Worm (Caenorhabditis elegans) whole organism, young adult: ENCODE measurements around the gene pax-3.

Experiments
- B0336.3 ChIP-seq: fragments of 200-800 bp; sonication (Bioruptor generic); IDR thresholded peaks from 2 replicates; pipeline ENCODE4 v1.3.6; 2022; ENCODE audit warnings: missing genetic modification characterization, missing compliant biosample characterization
- C17E4.6 ChIP-seq: fragments of 200-800 bp; sonication (Bioruptor generic); IDR thresholded peaks from 2 replicates; pipeline ENCODE4 v1.3.6; 2022; ENCODE audit warnings: missing genetic modification reagents, missing genetic modification characterization, missing compliant biosample characterization
- F10E7.11 ChIP-seq: sonication (generic microtip); optimal IDR thresholded peaks from 2 replicates; lab custom pipeline; 2017; ENCODE audit warnings: mild to moderate bottlenecking, missing genetic modification characterization, moderate library complexity, missing compliant biosample characterization
- F39B2.1 ChIP-seq: fragments of 200-800 bp; sonication (Bioruptor generic); IDR thresholded peaks from 2 replicates; pipeline ENCODE4 v1.3.6; 2022; ENCODE audit warnings: missing genetic modification reagents, missing genetic modification characterization, missing compliant biosample characterization
- F49E8.2 ChIP-seq: sonication (generic microtip); optimal IDR thresholded peaks from 3 replicates; lab custom pipeline; 2017; ENCODE audit warnings: missing genetic modification characterization, mild to moderate bottlenecking, missing compliant biosample characterization, antibody characterized with exemption, moderate library complexity; ENCODE audit not compliant: insufficient read depth
- F55B11.4 ChIP-seq: sonication (generic microtip); optimal IDR thresholded peaks from 2 replicates; lab custom pipeline; 2016; ENCODE audit warnings: missing compliant biosample characterization, missing genetic modification characterization, borderline replicate concordance; ENCODE audit not compliant: insufficient read depth
- F57C9.4 ChIP-seq: sonication (generic microtip); optimal IDR thresholded peaks from 2 replicates; lab custom pipeline; 2017; ENCODE audit warnings: mild to moderate bottlenecking, missing genetic modification characterization, missing compliant biosample characterization
- akir-1 ChIP-seq: fragments of 200-800 bp; sonication (Bioruptor generic); optimal IDR thresholded peaks from 2 replicates; lab custom pipeline; 2018; ENCODE audit warnings: mild to moderate bottlenecking, missing genetic modification characterization, moderate library complexity, missing compliant biosample characterization
- attf-3 ChIP-seq: fragments of 200-800 bp; sonication (Bioruptor generic); conservative IDR thresholded peaks from 2 replicates; pipeline ENCODE4 v1.3.6; 2022; ENCODE audit warnings: missing genetic modification reagents, missing genetic modification characterization, missing compliant biosample characterization
- bed-1 ChIP-seq: fragments of 200-800 bp; sonication (Bioruptor generic); IDR thresholded peaks from 2 replicates; pipeline ENCODE4 v1.3.6; 2022; ENCODE audit warnings: missing genetic modification reagents, missing genetic modification characterization, missing compliant biosample characterization
- dox-1 ChIP-seq: fragments of 200-800 bp; sonication (Bioruptor generic); IDR thresholded peaks from 2 replicates; pipeline ENCODE4 v1.3.6; 2022; ENCODE audit warnings: missing genetic modification reagents, missing genetic modification characterization, missing compliant biosample characterization
- dpff-1 ChIP-seq: sonication (generic microtip); optimal IDR thresholded peaks from 2 replicates; lab custom pipeline; 2017; ENCODE audit warnings: mild to moderate bottlenecking, missing genetic modification characterization, missing compliant biosample characterization
- dpl-1 ChIP-seq: fragments of 150-350 bp; optimal IDR thresholded peaks from 2 replicates; lab custom pipeline; 2014; ENCODE audit warnings: missing biosample characterization, missing genetic modification reagents, missing genetic modification characterization
- egl-18 ChIP-seq: fragments of 200-800 bp; sonication (Bioruptor generic); IDR thresholded peaks from 2 replicates; pipeline ENCODE4 v1.3.6; 2022; ENCODE audit warnings: missing genetic modification reagents, missing genetic modification characterization, missing compliant biosample characterization
- lag-1 ChIP-seq: fragments of 200-800 bp; sonication (Bioruptor generic); IDR thresholded peaks from 2 replicates; pipeline ENCODE4 v1.3.6; 2022; ENCODE audit warnings: missing genetic modification reagents, missing genetic modification characterization, missing compliant biosample characterization
- let-607 ChIP-seq, 2 experiments: fragments of 200-800 bp in 1 of 2; sonication (Bioruptor generic) in 1 of 2; sonication (generic microtip) in 1 of 2; optimal IDR thresholded peaks; 2 replicates each; lab custom pipeline; 2016 to 2018; ENCODE audit warnings: mild to moderate bottlenecking in 2 of 2, missing compliant biosample characterization in 2 of 2, missing genetic modification characterization in 2 of 2, moderate library complexity in 2 of 2, missing genotype in 1 of 2
- lin-35 ChIP-seq, 3 experiments: fragments of 150-350 bp in 2 of 3; sonication (generic microtip) in 1 of 3; optimal IDR thresholded peaks; 2 replicates each; lab custom pipeline; 2014 to 2018; ENCODE audit warnings: missing biosample characterization in 3 of 3, missing genetic modification characterization in 3 of 3, missing genetic modification reagents in 3 of 3
- lin-40 ChIP-seq: sonication (generic microtip); optimal IDR thresholded peaks from 2 replicates; lab custom pipeline; 2016; ENCODE audit warnings: missing genetic modification characterization, mild to moderate bottlenecking, missing compliant biosample characterization, missing genotype, missing genetic modification reagents
- madf-3 ChIP-seq: fragments of 200-800 bp; sonication (Bioruptor generic); IDR thresholded peaks from 2 replicates; pipeline ENCODE4 v1.3.6; 2022; ENCODE audit warnings: missing genetic modification reagents, missing genetic modification characterization, missing compliant biosample characterization
- madf-8 ChIP-seq: fragments of 200-800 bp; sonication (Bioruptor generic); conservative IDR thresholded peaks from 2 replicates; pipeline ENCODE4 v1.3.6; 2022; ENCODE audit warnings: missing genetic modification reagents, missing genetic modification characterization, missing compliant biosample characterization
- mcd-1 ChIP-seq: fragments of 200-800 bp; sonication (Bioruptor generic); IDR thresholded peaks from 2 replicates; pipeline ENCODE4 v1.3.6; 2022; ENCODE audit warnings: missing genetic modification reagents, missing genetic modification characterization, missing compliant biosample characterization
- mes-4 ChIP-seq: sonication (generic microtip); optimal IDR thresholded peaks from 2 replicates; lab custom pipeline; 2016; ENCODE audit warnings: missing genotype, missing genetic modification characterization, missing compliant biosample characterization
- nfya-1 ChIP-seq: sonication (generic microtip); optimal IDR thresholded peaks from 2 replicates; lab custom pipeline; 2017; ENCODE audit warnings: antibody characterized with exemption, missing compliant biosample characterization, missing genetic modification characterization, borderline replicate concordance; ENCODE audit not compliant: insufficient read depth
- nhr-80 ChIP-seq: sonication (generic microtip); optimal IDR thresholded peaks from 2 replicates; lab custom pipeline; 2016; ENCODE audit warnings: missing genetic modification characterization, missing compliant biosample characterization
- pbrm-1 ChIP-seq: fragments of 200-800 bp; sonication (Bioruptor generic); IDR thresholded peaks from 2 replicates; pipeline ENCODE4 v1.3.6; 2022; ENCODE audit warnings: missing genetic modification reagents, missing genetic modification characterization, missing compliant biosample characterization
- pha-4 ChIP-seq: fragments of 150-350 bp; sonication (generic microtip); optimal IDR thresholded peaks from 2 replicates; lab custom pipeline; 2014; ENCODE audit warnings: missing biosample characterization, missing genetic modification reagents, missing genetic modification characterization
- sea-2 ChIP-seq: fragments of 200-800 bp; sonication (Bioruptor generic); IDR thresholded peaks from 2 replicates; pipeline ENCODE4 v1.3.6; 2022; ENCODE audit warnings: missing genetic modification characterization, missing compliant biosample characterization
- snpc-1.3 ChIP-seq: sonication (generic microtip); optimal IDR thresholded peaks from 2 replicates; lab custom pipeline; 2017; ENCODE audit warnings: missing genetic modification characterization, mild to moderate bottlenecking, missing compliant biosample characterization, antibody characterized with exemption, moderate library complexity, missing genotype, missing genetic modification reagents; ENCODE audit not compliant: insufficient read depth
- tlf-1 ChIP-seq: fragments of 200-800 bp; sonication (Bioruptor generic); optimal IDR thresholded peaks from 2 replicates; lab custom pipeline; 2018; ENCODE audit warnings: mild to moderate bottlenecking, missing genetic modification characterization, missing compliant biosample characterization
- zfh-2 ChIP-seq: fragments of 200-800 bp; sonication (Bioruptor generic); conservative IDR thresholded peaks from 2 replicates; pipeline ENCODE4 v1.3.6; 2022; ENCODE audit warnings: missing genetic modification reagents, missing genetic modification characterization, missing compliant biosample characterization
- zim-3 ChIP-seq: sonication (generic microtip); optimal IDR thresholded peaks from 2 replicates; lab custom pipeline; 2017; ENCODE audit warnings: mild to moderate bottlenecking, missing genetic modification characterization, moderate library complexity, missing compliant biosample characterization
- ztf-18 ChIP-seq: sonication (generic microtip); optimal IDR thresholded peaks from 2 replicates; lab custom pipeline; 2016; ENCODE audit warnings: missing genotype, mild to moderate bottlenecking, missing genetic modification characterization, missing compliant biosample characterization
- ztf-25 ChIP-seq: fragments of 200-800 bp; sonication (Bioruptor generic); IDR thresholded peaks from 2 replicates; pipeline ENCODE4 v1.3.6; 2022; ENCODE audit warnings: missing genetic modification reagents, missing genetic modification characterization, missing compliant biosample characterization
- ztf-6 ChIP-seq: fragments of 200-800 bp; sonication (Bioruptor generic); IDR thresholded peaks from 2 replicates; pipeline ENCODE4 v1.3.6; 2022; ENCODE audit warnings: missing genetic modification reagents, missing genetic modification characterization, missing compliant biosample characterization

Gene pax-3

ce11 chrII:10139177-10139640, 7.2 kb upstream of the pax-3 start, which contains the start of gene asah-2:
Gene asah-2, plus strand, starts transcription at chrII:10139590.
- TF ChIP-seq F57C9.4 (tag; lab: Kevin White, UChicago) (no peak), ztf-18 (tag; lab: Kevin White, UChicago) (no peak), ztf-6 (no peak), dox-1 (GFP tag; lab: Robert Waterston, UW) (no peak), snpc-1.3 (tag; lab: Kevin White, UChicago) (no peak), nhr-80 (tag; lab: Kevin White, UChicago) (peak; percentile 68), attf-3 (GFP tag; lab: Robert Waterston, UW) (no peak)

DNA sequence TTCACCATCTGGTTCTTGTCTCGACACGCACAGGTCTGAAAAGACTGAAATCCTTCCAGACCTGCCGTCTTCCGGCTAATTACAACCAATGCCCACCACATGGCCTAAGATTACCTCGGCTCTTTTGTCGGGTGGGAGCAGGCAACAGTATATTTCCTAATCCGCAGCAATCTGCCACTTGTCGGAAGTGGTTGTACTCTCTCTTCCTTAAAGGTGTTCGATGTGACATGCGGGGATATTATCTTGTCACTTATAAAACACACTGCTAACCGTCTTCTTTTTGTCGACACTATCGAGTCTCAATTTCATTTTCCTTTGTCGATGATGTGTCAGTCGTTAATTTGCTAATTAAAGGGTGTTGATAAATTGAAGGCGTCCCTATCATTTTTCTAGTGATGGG, 2.3 kb upstream of the pax-3 start, which contains the start of gene F27E5.3:
TSS of gene F27E5.3 (minus strand) at position 101 of the 400 bp plus-strand sequence.
- TF ChIP-seq pha-4 (no peak), lin-40 (tag; lab: Kevin White, UChicago) (no peak)

DNA sequence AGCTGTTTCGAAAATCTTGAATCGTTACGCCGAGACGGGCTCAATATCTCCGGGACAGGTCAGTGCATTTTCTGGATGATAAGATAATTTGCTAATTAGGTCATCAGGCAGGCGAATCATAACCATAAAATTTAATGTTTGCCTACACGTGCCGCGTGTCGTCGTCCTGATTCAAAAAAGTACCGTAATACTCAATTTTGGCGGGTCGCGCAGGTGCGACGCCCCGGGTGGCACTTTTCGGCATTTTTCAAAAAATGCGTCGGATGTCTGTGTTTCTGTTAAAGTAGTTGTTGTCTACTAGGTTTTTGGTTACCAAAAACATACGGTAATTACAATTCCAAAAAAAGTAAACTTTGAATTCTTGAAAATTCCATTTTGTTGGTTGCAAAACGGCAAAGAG, 1.1 kb downstream of the pax-3 start:
- TF ChIP-seq snpc-1.3 (tag; lab: Kevin White, UChicago) (no peak), dpff-1 (tag; lab: Kevin White, UChicago) (no peak), B0336.3 (GFP tag; lab: Robert Waterston, UW) (no peak), mcd-1 (GFP tag; lab: Robert Waterston, UW) (no peak), bed-1 (no peak), F57C9.4 (tag; lab: Kevin White, UChicago) (no peak), sea-2 (GFP tag; lab: Robert Waterston, UW) (no peak), dox-1 (GFP tag; lab: Robert Waterston, UW) (no peak), F10E7.11 (tag; lab: Kevin White, UChicago) (no peak), C17E4.6 (GFP tag; lab: Robert Waterston, UW) (no peak), pbrm-1 (GFP tag; lab: Robert Waterston, UW) (no peak), lag-1 (no peak), let-607 (tag; optimal IDR thresholded peaks at IDR 0.05; lab: Kevin White, UChicago) (no peak), akir-1 (GFP tag; lab: Kevin White, UChicago) (no peak), egl-18 (GFP tag; lab: Robert Waterston, UW) (no peak), attf-3 (GFP tag; lab: Robert Waterston, UW) (no peak)

DNA sequence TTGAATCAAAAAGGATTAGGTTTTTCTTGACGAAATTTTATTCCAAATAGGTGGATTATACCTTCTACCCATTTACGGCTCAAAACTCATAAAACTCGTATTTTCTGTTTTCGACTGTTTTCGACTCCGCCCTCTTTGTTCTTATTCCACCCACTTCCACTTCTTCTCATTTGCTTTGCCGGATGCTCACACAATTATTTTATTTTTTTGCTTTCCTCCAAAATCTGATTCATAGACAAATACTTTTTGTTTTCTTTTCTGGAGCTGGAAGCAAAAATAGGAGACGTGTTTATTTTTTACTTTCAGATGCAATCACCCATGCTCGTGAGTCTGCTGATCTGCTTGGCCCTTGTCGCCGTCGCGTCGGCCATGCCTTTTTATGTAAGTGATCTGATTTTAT, 8.7 kb downstream of the pax-3 start, which contains the start of gene nlp-63:
TSS of gene nlp-63 (plus strand) at position 301 of the 400 bp plus-strand sequence.
- no peak for TF ChIP-seq F10E7.11 (tag; lab: Kevin White, UChicago)
- TF ChIP-seq pha-4 = no peak
- TF ChIP-seq nfya-1 (tag; lab: Kevin White, UChicago) = no peak

DNA sequence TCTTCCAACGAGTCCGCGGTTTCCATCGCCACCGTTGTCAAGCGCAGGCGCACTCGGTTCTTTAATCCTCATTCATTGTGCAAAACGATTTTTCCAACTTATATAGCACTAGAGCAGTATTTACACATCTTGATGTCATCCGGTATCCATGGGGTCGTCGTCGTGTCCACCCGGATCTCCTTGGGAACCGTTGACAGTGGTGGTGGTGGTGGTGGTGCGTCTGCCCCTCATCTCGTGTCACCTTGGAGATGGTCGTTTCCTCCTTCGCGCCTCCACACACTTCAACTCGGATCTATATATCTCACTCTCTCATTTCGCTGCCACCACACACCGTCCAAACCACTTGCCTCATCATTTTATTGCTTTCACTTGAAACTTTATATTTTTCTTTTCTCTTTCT, 16.4 kb downstream of the pax-3 start:
- TF ChIP-seq dpff-1 (tag; lab: Kevin White, UChicago) (no peak), zfh-2 (GFP tag; lab: Robert Waterston, UW) (peak; percentile 61)

ce11 chrII:10164137-10164536, 17.8 kb downstream of the pax-3 start:
- TF ChIP-seq C17E4.6 (GFP tag; lab: Robert Waterston, UW) (no peak), ztf-25 (no peak), let-607 (tag; optimal IDR thresholded peaks at IDR 0.05; lab: Kevin White, UChicago) (no peak), F49E8.2 (tag; lab: Kevin White, UChicago) (no peak), ztf-6 (no peak), tlf-1 (GFP tag; lab: Kevin White, UChicago) (no peak), akir-1 (GFP tag; lab: Kevin White, UChicago) (no peak), mes-4 (tag; lab: Kevin White, UChicago) (no peak), dpl-1 (no peak), lin-35 (GFP tag; optimal IDR thresholded peaks at IDR 0.05; lab: Kevin White, UChicago) (no peak), madf-3 (GFP tag; lab: Robert Waterston, UW) (no peak), zim-3 (tag; lab: Kevin White, UChicago) (no peak), F55B11.4 (tag; lab: Kevin White, UChicago) (no peak), madf-8 (GFP tag; lab: Robert Waterston, UW) (no peak), F39B2.1 (GFP tag; lab: Robert Waterston, UW) (no peak)
- TF ChIP-seq, all 124 proteins: peak for 0
